Worm (Caenorhabditis elegans): ENCODE results near the gene hrg-5.

The hrg-5 gene

ce11 chrIV:11030117-11030516 lies 889 bp upstream of the hrg-5 start:
- TF ChIP-seq rnt-1 (tag; optimal IDR thresholded peaks at IDR 0.05): no peak
- TF ChIP-seq grh-1 (GFP tag; IDR thresholded peaks at IDR 0.05): no peak
- TF ChIP-seq nhr-19 (GFP tag; conservative IDR thresholded peaks at IDR 0.05): no peak
- TF ChIP-seq zip-4 (GFP tag; optimal IDR thresholded peaks at IDR 0.05): no peak
- no peak for TF ChIP-seq hpl-2 (GFP tag; optimal IDR thresholded peaks at IDR 0.05)
- TF ChIP-seq nhr-12 (tag; optimal IDR thresholded peaks at IDR 0.05): no peak
- no peak for TF ChIP-seq ceh-90 (tag; optimal IDR thresholded peaks at IDR 0.05)
- TF ChIP-seq nhr-20 (tag; optimal IDR thresholded peaks at IDR 0.05): no peak
- TF ChIP-seq efl-3 (GFP tag; optimal IDR thresholded peaks at IDR 0.05): no peak
- TF ChIP-seq ama-1 (optimal IDR thresholded peaks at IDR 0.05): no peak
- TF ChIP-seq tlp-1 (tag; optimal IDR thresholded peaks at IDR 0.05): no peak
- TF ChIP-seq zag-1 (tag; optimal IDR thresholded peaks at IDR 0.05): no peak
- no peak for TF ChIP-seq egl-27 (tag; optimal IDR thresholded peaks at IDR 0.05)
- TF ChIP-seq C34B4.2 (tag; optimal IDR thresholded peaks at IDR 0.05): no peak
- TF ChIP-seq Y116A8C.19 (tag; optimal IDR thresholded peaks at IDR 0.05; ENCODE audit: borderline replicate concordance): no peak
- TF ChIP-seq ztf-11 (tag; optimal IDR thresholded peaks at IDR 0.05): no peak
- TF ChIP-seq nhr-28 (tag; optimal IDR thresholded peaks at IDR 0.05): no peak
- TF ChIP-seq irx-1 (tag; optimal IDR thresholded peaks at IDR 0.05): no peak
- TF ChIP-seq nhr-84 (tag; optimal IDR thresholded peaks at IDR 0.05): no peak

- no peak for TF ChIP-seq ets-5 (GFP tag; IDR thresholded peaks at IDR 0.05)
- peak; percentile 33 for TF ChIP-seq F16B12.6 (tag; optimal IDR thresholded peaks at IDR 0.05)
- TF ChIP-seq unc-130 (tag; optimal IDR thresholded peaks at IDR 0.05): peak; percentile 11
- peak; percentile 73 for TF ChIP-seq lin-13 (GFP tag; optimal IDR thresholded peaks at IDR 0.05)
- no peak for TF ChIP-seq ces-1 (GFP tag; optimal IDR thresholded peaks at IDR 0.05)
- TF ChIP-seq swsn-7 (tag; optimal IDR thresholded peaks at IDR 0.05): peak; percentile 90
- TF ChIP-seq dsc-1 (tag; optimal IDR thresholded peaks at IDR 0.05): peak; percentile 66
- no peak for TF ChIP-seq fkh-4 (tag; optimal IDR thresholded peaks at IDR 0.05; ENCODE audit: borderline replicate concordance)
- TF ChIP-seq skn-1 (tag; optimal IDR thresholded peaks at IDR 0.05): peak; percentile 90
- TF ChIP-seq nhr-11 (tag; optimal IDR thresholded peaks at IDR 0.05): no peak
- TF ChIP-seq C04F5.9 (tag; optimal IDR thresholded peaks at IDR 0.05): no peak
- TF ChIP-seq elt-3 (tag; optimal IDR thresholded peaks at IDR 0.05): peak in 5 of 6 experiments; percentile 19 to 85 (median 65)
- no peak for TF ChIP-seq nhr-12 (tag; optimal IDR thresholded peaks at IDR 0.05)
- TF ChIP-seq tbx-2 (tag; optimal IDR thresholded peaks at IDR 0.05): peak; percentile 78
- peak; percentile 95 for TF ChIP-seq lin-14 (GFP tag; optimal IDR thresholded peaks at IDR 0.05)
- TF ChIP-seq elt-2 (tag; optimal IDR thresholded peaks at IDR 0.05): peak; percentile 9
- peak; percentile 68 to 78 for TF ChIP-seq lin-35 (GFP tag; optimal IDR thresholded peaks at IDR 0.05)
- TF ChIP-seq pax-3 (tag; optimal IDR thresholded peaks at IDR 0.05): no peak
- TF ChIP-seq fkh-10 (GFP tag; optimal IDR thresholded peaks at IDR 0.05): no peak
- TF ChIP-seq ama-1 (optimal IDR thresholded peaks at IDR 0.05): peak; percentile 65
- no peak for TF ChIP-seq zag-1 (tag; optimal IDR thresholded peaks at IDR 0.05)
- peak; percentile 92 for TF ChIP-seq ztf-4 (tag; optimal IDR thresholded peaks at IDR 0.05)
- TF ChIP-seq tlp-1 (tag; optimal IDR thresholded peaks at IDR 0.05): no peak
- 0 out of 2 replicates have a peak, but pooled peaks have one; percentile 31 for TF ChIP-seq mab-9 (GFP tag; IDR thresholded peaks at IDR 0.05)
- no peak for TF ChIP-seq nhr-76 (tag; optimal IDR thresholded peaks at IDR 0.05)
- peak; percentile 46 to 69 for TF ChIP-seq egl-27 (tag; optimal IDR thresholded peaks at IDR 0.05)
- peak; percentile 82 for TF ChIP-seq xbp-1 (tag; optimal IDR thresholded peaks at IDR 0.05)
- TF ChIP-seq lin-15B (tag; optimal IDR thresholded peaks at IDR 0.05): no peak
- TF ChIP-seq unc-62 (GFP tag; optimal IDR thresholded peaks at IDR 0.05): no peak
- no peak for TF ChIP-seq lin-39 (tag; optimal IDR thresholded peaks at IDR 0.05)
- TF ChIP-seq snpc-4 (tag; optimal IDR thresholded peaks at IDR 0.05): peak; percentile 10
- peak; percentile 72 for TF ChIP-seq unc-86 (tag; optimal IDR thresholded peaks at IDR 0.05)
- TF ChIP-seq fkh-8 (tag; optimal IDR thresholded peaks at IDR 0.05): peak; percentile 68
- peak; percentile 35 for TF ChIP-seq lir-3 (tag; optimal IDR thresholded peaks at IDR 0.05; ENCODE audit: poor library complexity)
- TF ChIP-seq isw-1 (GFP tag; IDR thresholded peaks at IDR 0.05): no peak
- peak; percentile 74 for TF ChIP-seq aly-2 (tag; optimal IDR thresholded peaks at IDR 0.05)
- peak; percentile 91 for TF ChIP-seq pag-3 (tag; optimal IDR thresholded peaks at IDR 0.05; ENCODE audit: borderline replicate concordance, insufficient read depth)
- TF ChIP-seq alr-1 (tag; optimal IDR thresholded peaks at IDR 0.05; ENCODE audit: borderline replicate concordance): no peak
Observed at ce11 chrIV:11027560-11027959, 1.7 kb downstream of the hrg-5 start.
